Fruit fly (Drosophila melanogaster) whole organism, larva: ENCODE data around the gene CG6418.

Experiments
- noc ChIP-seq: fragments of 200-800 bp; sonication (Bioruptor generic); optimal IDR thresholded peaks from 3 replicates; lab custom pipeline; 2019; ENCODE audit warnings: missing biosample characterization, mild to moderate bottlenecking, missing genetic modification characterization, moderate library complexity

The CG6418 gene

dm6 chr3L:10829160-10829559, 49.7 kb downstream of the CG6418 start:
- no peak for TF ChIP-seq noc

- TF ChIP-seq noc: no peak
Measured at dm6 chr3L:10827348-10827747, 51.5 kb downstream of the CG6418 start.
